Worm (Caenorhabditis elegans): ENCODE measurements around the gene glr-5.
"Not testable (repeated sequence)": the region's sequence is repeated elsewhere in the genome, so short reads cannot be mapped to it uniquely, and the experiment has no call there.

Gene glr-5

ce11 chrV:8681050-8681449 is 35.2 kb upstream of the glr-5 start, which contains the start of gene ZC190.2:
Gene ZC190.2, plus strand, starts transcription at chrV:8681350.
- TF ChIP-seq ceh-36 (tag; optimal IDR thresholded peaks at IDR 0.05) (no peak), hmbx-1 (tag; optimal IDR thresholded peaks at IDR 0.05) (no peak), tbx-37 (GFP tag; conservative IDR thresholded peaks at IDR 0.05) (no peak), hmg-4 (GFP tag; optimal IDR thresholded peaks at IDR 0.05) (no peak), F13C5.2 (tag; optimal IDR thresholded peaks at IDR 0.05) (no peak), hnd-1 (tag; optimal IDR thresholded peaks at IDR 0.05) (no peak), tbx-11 (GFP tag; IDR thresholded peaks at IDR 0.05) (no peak), scrt-1 (GFP tag; IDR thresholded peaks at IDR 0.05) (no peak), B0310.2 (tag; optimal IDR thresholded peaks at IDR 0.05) (no peak), ets-7 (tag; optimal IDR thresholded peaks at IDR 0.05) (no peak), ama-1 (optimal IDR thresholded peaks at IDR 0.05) (no peak), aly-1 (tag; optimal IDR thresholded peaks at IDR 0.05) (no peak), tra-4 (tag; optimal IDR thresholded peaks at IDR 0.05) (no peak), ceh-13 (GFP tag; optimal IDR thresholded peaks at IDR 0.05) (no peak), sea-1 (GFP tag; conservative IDR thresholded peaks at IDR 0.05) (no peak)

- TF ChIP-seq F13C5.2 (tag; optimal IDR thresholded peaks at IDR 0.05) (no peak), ceh-13 (GFP tag; optimal IDR thresholded peaks at IDR 0.05) (no peak), ama-1 (optimal IDR thresholded peaks at IDR 0.05) (no peak), aly-1 (tag; optimal IDR thresholded peaks at IDR 0.05) (no peak), B0310.2 (tag; optimal IDR thresholded peaks at IDR 0.05) (no peak), pes-1 (GFP tag; IDR thresholded peaks at IDR 0.05) (no peak), sea-1 (GFP tag; conservative IDR thresholded peaks at IDR 0.05) (no peak), hmg-4 (GFP tag; optimal IDR thresholded peaks at IDR 0.05) (no peak), tbx-37 (GFP tag; conservative IDR thresholded peaks at IDR 0.05) (no peak), ceh-36 (tag; optimal IDR thresholded peaks at IDR 0.05) (no peak)
Measured at ce11 chrV:8682719-8683118, 33.6 kb upstream of the glr-5 start, which contains the start of gene cln-3.3. Gene cln-3.3, plus strand, starts transcription at chrV:8683052.

ce11 chrV:8683787-8684186 is 32.5 kb upstream of the glr-5 start:
- TF ChIP-seq B0310.2 (tag; optimal IDR thresholded peaks at IDR 0.05) (no peak), hmg-4 (GFP tag; optimal IDR thresholded peaks at IDR 0.05) (no peak), F13C5.2 (tag; optimal IDR thresholded peaks at IDR 0.05) (no peak), sea-1 (GFP tag; conservative IDR thresholded peaks at IDR 0.05) (no peak), ets-7 (tag; optimal IDR thresholded peaks at IDR 0.05) (no peak), tbx-37 (GFP tag; conservative IDR thresholded peaks at IDR 0.05) (no peak), pes-1 (GFP tag; IDR thresholded peaks at IDR 0.05) (no peak), flt-1 (GFP tag; IDR thresholded peaks at IDR 0.05) (no peak), hmbx-1 (tag; optimal IDR thresholded peaks at IDR 0.05) (no peak), ceh-13 (GFP tag; optimal IDR thresholded peaks at IDR 0.05) (no peak), ceh-36 (tag; optimal IDR thresholded peaks at IDR 0.05) (no peak), aly-1 (tag; optimal IDR thresholded peaks at IDR 0.05) (no peak), tbx-11 (GFP tag; IDR thresholded peaks at IDR 0.05) (no peak), scrt-1 (GFP tag; IDR thresholded peaks at IDR 0.05) (no peak), ama-1 (optimal IDR thresholded peaks at IDR 0.05) (no peak), hnd-1 (tag; optimal IDR thresholded peaks at IDR 0.05) (no peak), tra-4 (tag; optimal IDR thresholded peaks at IDR 0.05) (no peak)

ce11 chrV:8686764-8687163 is 29.5 kb upstream of the glr-5 start, which contains the start of gene ZC190.7:
Gene ZC190.7, minus strand, starts transcription at chrV:8686864.
- no peak for TF ChIP-seq ets-7 (tag; optimal IDR thresholded peaks at IDR 0.05)
- TF ChIP-seq ceh-13 (GFP tag; optimal IDR thresholded peaks at IDR 0.05), result no peak

DNA sequence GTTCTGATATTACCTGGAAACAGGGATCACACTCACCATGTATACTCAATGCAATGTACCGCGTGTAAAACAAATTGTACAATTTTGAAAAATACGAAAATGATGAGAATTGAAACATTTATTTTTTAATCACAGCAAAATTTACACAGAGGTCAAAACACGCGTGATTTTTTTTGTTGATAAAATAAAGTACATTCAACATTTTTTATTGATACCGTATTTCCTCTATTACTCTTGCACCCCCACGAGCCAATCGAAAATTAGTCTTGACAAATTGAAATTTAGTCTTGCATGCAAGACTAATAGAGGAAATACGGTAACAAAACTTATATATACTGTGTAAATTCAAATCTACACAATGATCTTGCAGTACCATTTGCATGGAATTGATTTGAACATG is 28.6 kb upstream of the glr-5 start, which contains the start of gene ZC190.8:
ZC190.8 (minus strand) TSS at position 101 of the 400 bp plus-strand sequence.
- TF ChIP-seq pes-1 (GFP tag; IDR thresholded peaks at IDR 0.05), result no peak
- no peak for TF ChIP-seq scrt-1 (GFP tag; IDR thresholded peaks at IDR 0.05)
- no peak for TF ChIP-seq tbx-11 (GFP tag; IDR thresholded peaks at IDR 0.05)
- no peak for TF ChIP-seq ceh-36 (tag; optimal IDR thresholded peaks at IDR 0.05)
- no peak for TF ChIP-seq B0310.2 (tag; optimal IDR thresholded peaks at IDR 0.05)
- no peak for TF ChIP-seq hmg-4 (GFP tag; optimal IDR thresholded peaks at IDR 0.05)
- TF ChIP-seq ceh-13 (GFP tag; optimal IDR thresholded peaks at IDR 0.05), result no peak
- TF ChIP-seq F13C5.2 (tag; optimal IDR thresholded peaks at IDR 0.05), result no peak
- TF ChIP-seq ama-1 (optimal IDR thresholded peaks at IDR 0.05), result no peak
- no peak for TF ChIP-seq tbx-37 (GFP tag; conservative IDR thresholded peaks at IDR 0.05)
- no peak for TF ChIP-seq sea-1 (GFP tag; conservative IDR thresholded peaks at IDR 0.05)
- no peak for TF ChIP-seq aly-1 (tag; optimal IDR thresholded peaks at IDR 0.05)
- no peak for TF ChIP-seq hnd-1 (tag; optimal IDR thresholded peaks at IDR 0.05)
- TF ChIP-seq tra-4 (tag; optimal IDR thresholded peaks at IDR 0.05), result no peak
- no peak for TF ChIP-seq ets-7 (tag; optimal IDR thresholded peaks at IDR 0.05)
- TF ChIP-seq hmbx-1 (tag; optimal IDR thresholded peaks at IDR 0.05), result no peak
- TF ChIP-seq flt-1 (GFP tag; IDR thresholded peaks at IDR 0.05), result no peak

DNA sequence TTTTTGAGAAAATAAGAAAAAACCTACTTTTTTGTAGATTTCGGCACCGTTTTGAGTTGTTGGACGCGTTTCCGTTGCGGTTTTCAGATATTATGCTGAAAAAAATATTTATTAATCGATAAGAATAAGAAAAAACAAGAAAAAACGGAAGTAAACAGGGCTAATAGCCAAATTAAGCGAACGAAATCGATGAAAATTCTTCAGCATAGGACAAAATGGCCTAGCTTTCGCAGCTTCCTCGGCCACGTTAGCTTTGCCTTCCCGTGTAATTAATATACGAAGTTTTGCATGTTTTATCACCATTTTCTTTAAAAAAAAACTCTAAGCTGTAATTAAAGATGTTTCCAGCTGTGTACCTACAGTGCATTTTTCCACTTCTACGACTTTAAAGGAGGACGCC is 20.1 kb upstream of the glr-5 start, which contains the start of gene ZC190.10:
ZC190.10 (minus strand) TSS at position 101 of the 400 bp plus-strand sequence.
- not testable (repeated sequence) for TF ChIP-seq hmbx-1 (tag; optimal IDR thresholded peaks at IDR 0.05); pes-1 (GFP tag; IDR thresholded peaks at IDR 0.05); F13C5.2 (tag; optimal IDR thresholded peaks at IDR 0.05)

DNA sequence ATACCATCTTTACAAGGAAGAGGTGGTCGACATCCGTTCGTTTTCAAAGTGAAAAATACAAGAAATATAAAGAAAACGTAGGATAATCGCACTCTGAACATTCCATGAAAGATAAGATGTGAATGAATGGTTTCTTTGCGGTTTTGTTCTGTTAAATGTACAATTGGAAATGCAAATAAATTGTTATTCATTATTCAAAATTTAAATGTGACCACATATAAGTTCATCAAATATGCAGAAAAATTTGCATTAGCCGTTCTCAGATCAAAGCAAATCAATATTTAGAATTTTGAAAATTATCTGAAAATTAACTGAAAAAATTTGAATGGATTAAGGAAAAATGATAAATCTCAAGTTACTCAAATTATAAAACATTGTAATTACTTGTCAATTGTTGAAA is 4.4 kb upstream of the glr-5 start, which contains the start of gene ZC178.2:
ZC178.2 (minus strand) TSS at position 101 of the 400 bp plus-strand sequence.
- TF ChIP-seq tra-4 (tag; optimal IDR thresholded peaks at IDR 0.05), result no peak
- TF ChIP-seq scrt-1 (GFP tag; IDR thresholded peaks at IDR 0.05), result no peak
- no peak for TF ChIP-seq tbx-37 (GFP tag; conservative IDR thresholded peaks at IDR 0.05)
- TF ChIP-seq B0310.2 (tag; optimal IDR thresholded peaks at IDR 0.05), result no peak
- TF ChIP-seq ama-1 (optimal IDR thresholded peaks at IDR 0.05), result no peak

DNA sequence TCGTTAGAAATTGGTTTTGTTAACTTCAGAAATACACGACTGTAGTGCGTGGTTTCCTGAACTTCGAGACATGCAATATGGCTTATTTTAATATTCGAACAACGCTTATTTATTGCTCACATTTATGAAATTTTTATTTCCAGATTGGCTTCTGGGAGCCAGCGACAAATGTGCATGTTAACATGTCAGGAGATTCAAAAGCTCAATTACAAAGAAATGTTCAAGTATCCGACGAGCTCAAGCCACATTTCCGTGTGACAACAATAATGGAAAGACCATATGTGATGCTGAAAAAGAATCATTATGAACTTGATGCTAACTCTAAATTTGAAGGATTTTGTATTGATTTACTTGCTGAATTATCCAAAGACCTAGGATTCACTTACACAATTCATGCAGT is 2.1 kb downstream of the glr-5 start:
- no peak for TF ChIP-seq F13C5.2 (tag; optimal IDR thresholded peaks at IDR 0.05)
- TF ChIP-seq tbx-11 (GFP tag; IDR thresholded peaks at IDR 0.05), result no peak
- TF ChIP-seq flt-1 (GFP tag; IDR thresholded peaks at IDR 0.05), result no peak
- no peak for TF ChIP-seq ceh-13 (GFP tag; optimal IDR thresholded peaks at IDR 0.05)
- TF ChIP-seq tra-4 (tag; optimal IDR thresholded peaks at IDR 0.05), result no peak
- TF ChIP-seq pes-1 (GFP tag; IDR thresholded peaks at IDR 0.05), result no peak
- no peak for TF ChIP-seq hnd-1 (tag; optimal IDR thresholded peaks at IDR 0.05)
- TF ChIP-seq ets-7 (tag; optimal IDR thresholded peaks at IDR 0.05), result no peak
- no peak for TF ChIP-seq tbx-37 (GFP tag; conservative IDR thresholded peaks at IDR 0.05)
- TF ChIP-seq hmg-4 (GFP tag; optimal IDR thresholded peaks at IDR 0.05), result no peak
- TF ChIP-seq B0310.2 (tag; optimal IDR thresholded peaks at IDR 0.05), result no peak
- TF ChIP-seq ama-1 (optimal IDR thresholded peaks at IDR 0.05), result no peak
- no peak for TF ChIP-seq aly-1 (tag; optimal IDR thresholded peaks at IDR 0.05)
